Worm (Caenorhabditis elegans) whole organism, L4/young adult: ENCODE results near the gene inpp-5K.

ENCODE experiments used
- W03F9.2 ChIP-seq: fragments of 150-350 bp; optimal IDR thresholded peaks from 2 replicates; lab custom pipeline; 2014; ENCODE audit warnings: missing biosample characterization, missing genetic modification characterization
- dao-5 ChIP-seq: sonication (generic microtip); optimal IDR thresholded peaks from 2 replicates; lab custom pipeline; 2016; ENCODE audit warnings: missing genotype, missing genetic modification characterization, moderate library complexity, missing compliant biosample characterization
- him-1 ChIP-seq: sonication (generic microtip); optimal IDR thresholded peaks from 2 replicates; lab custom pipeline; 2016; ENCODE audit warnings: missing genotype, missing genetic modification reagents, missing genetic modification characterization, missing compliant biosample characterization

- TF ChIP-seq dao-5 (tag; lab: Kevin White, UChicago): no peak
- TF ChIP-seq him-1 (tag; lab: Kevin White, UChicago): no peak
- TF ChIP-seq W03F9.2 (tag; lab: Kevin White, UChicago): no peak
These were observed 39.2 kb downstream of the inpp-5K start for ce11 chrIII:8121923-8122322.
